Fruit fly (Drosophila melanogaster) whole organism, embryonic: ENCODE measurements around the gene CG1896.
A peak's percentile ranks its signal among the peaks of the same experiment; 100 is the strongest.

Experiments used
- Antp ChIP-seq: fragments of 200-800 bp; sonication (Bioruptor generic); optimal IDR thresholded peaks from 3 replicates; lab custom pipeline; 2016; ENCODE audit warnings: missing biosample characterization, missing genetic modification characterization
- Asciz ChIP-seq: fragments of 200-800 bp; sonication (Bioruptor generic); optimal IDR thresholded peaks from 2 replicates; lab custom pipeline; 2017; ENCODE audit warnings: missing biosample characterization, mild to moderate bottlenecking, missing genetic modification characterization, missing genetic modification reagents
- B-H2 ChIP-seq: fragments of 200-800 bp; sonication (Bioruptor generic); optimal IDR thresholded peaks from 2 replicates; lab custom pipeline; 2018; ENCODE audit warnings: missing biosample characterization, mild to moderate bottlenecking, missing genetic modification characterization
- Bgb ChIP-seq: fragments of 200-800 bp; sonication (Bioruptor generic); IDR thresholded peaks from 2 replicates; pipeline ENCODE4 v1.3.6; 2022; ENCODE audit warnings: missing biosample characterization, missing genetic modification characterization; ENCODE audit not compliant: partially characterized antibody
- CG13424 ChIP-seq: fragments of 200-800 bp; sonication (Bioruptor generic); optimal IDR thresholded peaks from 2 replicates; lab custom pipeline; 2019; ENCODE audit warnings: missing biosample characterization, mild to moderate bottlenecking, missing genetic modification characterization, moderate library complexity
- CG14710 ChIP-seq: fragments of 200-800 bp; sonication (Bioruptor generic); optimal IDR thresholded peaks from 3 replicates; lab custom pipeline; 2019; ENCODE audit warnings: missing biosample characterization, mild to moderate bottlenecking, missing genetic modification characterization, moderate library complexity
- CG15696 ChIP-seq: fragments of 200-800 bp; sonication (Bioruptor generic); optimal IDR thresholded peaks from 2 replicates; lab custom pipeline; 2019; ENCODE audit warnings: missing biosample characterization, mild to moderate bottlenecking, missing genetic modification characterization, moderate library complexity
- CG17186 ChIP-seq: fragments of 200-800 bp; sonication (Bioruptor generic); optimal IDR thresholded peaks from 3 replicates; lab custom pipeline; 2017; ENCODE audit warnings: missing biosample characterization, missing genetic modification reagents, missing genetic modification characterization
- CG17328 ChIP-seq: fragments of 200-800 bp; sonication (Bioruptor generic); IDR thresholded peaks from 2 replicates; pipeline ENCODE4 v1.3.6; 2022; ENCODE audit warnings: missing biosample characterization, missing genetic modification characterization
- CG18262 ChIP-seq: fragments of 200-800 bp; optimal IDR thresholded peaks from 3 replicates; lab custom pipeline; 2019; ENCODE audit warnings: missing biosample characterization, mild to moderate bottlenecking, missing genetic modification characterization, moderate library complexity
- CG2129 ChIP-seq: fragments of 200-800 bp; sonication (Bioruptor generic); IDR thresholded peaks from 2 replicates; pipeline ENCODE4 v1.3.6; 2022; ENCODE audit warnings: missing biosample characterization, missing genetic modification characterization; ENCODE audit not compliant: partially characterized antibody
- CG31441 ChIP-seq: fragments of 200-800 bp; sonication (Bioruptor generic); IDR thresholded peaks from 2 replicates; pipeline ENCODE4 v1.3.6; 2022; ENCODE audit warnings: missing biosample characterization, missing genetic modification characterization
- CG34422 ChIP-seq: fragments of 200-800 bp; sonication (Bioruptor generic); IDR thresholded peaks from 3 replicates; pipeline ENCODE4 v1.3.6; 2022; ENCODE audit warnings: missing biosample characterization, missing genetic modification characterization
- CG4360 ChIP-seq: fragments of 200-800 bp; sonication (Bioruptor generic); IDR thresholded peaks from 2 replicates; pipeline ENCODE4 v1.3.6; 2022; ENCODE audit warnings: missing biosample characterization, missing genetic modification characterization
- CG43689 ChIP-seq: fragments of 200-800 bp; sonication (Bioruptor generic); IDR thresholded peaks from 2 replicates; pipeline ENCODE4 v1.3.6; 2022; ENCODE audit warnings: missing biosample characterization, missing genetic modification characterization
- CG4404 ChIP-seq: fragments of 200-800 bp; sonication (Bioruptor generic); IDR thresholded peaks from 2 replicates; pipeline ENCODE4 v1.3.6; 2022; ENCODE audit warnings: missing biosample characterization, missing genetic modification characterization
- CG4854 ChIP-seq: fragments of 200-800 bp; sonication (Bioruptor generic); optimal IDR thresholded peaks from 2 replicates; lab custom pipeline; 2016; ENCODE audit warnings: missing biosample characterization, missing genetic modification characterization, inconsistent platforms
- CG5953 ChIP-seq: fragments of 200-800 bp; sonication (Bioruptor generic); IDR thresholded peaks from 2 replicates; pipeline ENCODE4 v1.3.6; 2022; ENCODE audit warnings: missing biosample characterization, missing genetic modification characterization
- CrebB ChIP-seq: fragments of 200-800 bp; sonication (Bioruptor generic); optimal IDR thresholded peaks from 3 replicates; lab custom pipeline; 2018; ENCODE audit warnings: missing biosample characterization, mild to moderate bottlenecking, missing genetic modification characterization
- HLH3B ChIP-seq: fragments of 200-800 bp; sonication (Bioruptor generic); IDR thresholded peaks from 2 replicates; pipeline ENCODE4 v1.3.6; 2022; ENCODE audit warnings: missing biosample characterization, missing genetic modification characterization
- Meics ChIP-seq: fragments of 200-800 bp; sonication (Bioruptor generic); optimal IDR thresholded peaks from 2 replicates; lab custom pipeline; 2017; ENCODE audit warnings: missing biosample characterization, mild to moderate bottlenecking, missing genetic modification characterization
- Mrtf ChIP-seq: fragments of 200-800 bp; sonication (Bioruptor generic); IDR thresholded peaks from 3 replicates; pipeline ENCODE4 v1.3.6; 2022; ENCODE audit warnings: missing biosample characterization, missing genetic modification characterization
- NfI ChIP-seq: fragments of 200-800 bp; sonication (Bioruptor generic); optimal IDR thresholded peaks from 3 replicates; lab custom pipeline; 2018; ENCODE audit warnings: missing biosample characterization, mild to moderate bottlenecking, missing genetic modification characterization, moderate library complexity
- Oaz ChIP-seq: fragments of 200-800 bp; sonication (Bioruptor generic); IDR thresholded peaks from 2 replicates; pipeline ENCODE4 v1.3.6; 2022; ENCODE audit warnings: missing biosample characterization, missing genetic modification characterization
- Poxn ChIP-seq: fragments of 200-800 bp; sonication (Bioruptor generic); IDR thresholded peaks from 2 replicates; pipeline ENCODE4 v1.3.6; 2022; ENCODE audit warnings: missing biosample characterization, missing genetic modification characterization
- Stat92E ChIP-seq, 3 experiments: fragments of >200 bp in 2 of 3; fragments of 200-800 bp in 1 of 3; sonication (Bioruptor generic) in 1 of 3; optimal IDR thresholded peaks; 2 replicates each; lab custom pipeline; 2017 to 2019; ENCODE audit warnings: missing biosample characterization in 3 of 3, missing genetic modification characterization in 3 of 3, mild to moderate bottlenecking in 1 of 3, moderate library complexity in 1 of 3
- TFAM ChIP-seq: fragments of 200-800 bp; sonication (Bioruptor generic); optimal IDR thresholded peaks from 2 replicates; lab custom pipeline; 2017; ENCODE audit warnings: missing biosample characterization, missing genetic modification characterization, inconsistent platforms
- Taf1 ChIP-seq: fragments of 200-800 bp; sonication (Bioruptor generic); IDR thresholded peaks from 2 replicates; pipeline ENCODE4 v1.3.6; 2022; ENCODE audit warnings: missing biosample characterization, missing genetic modification characterization
- az2 ChIP-seq: fragments of 200-800 bp; sonication (Bioruptor generic); optimal IDR thresholded peaks from 3 replicates; lab custom pipeline; 2016; ENCODE audit warnings: missing biosample characterization, missing genetic modification characterization
- bsh ChIP-seq, 2 experiments: fragments of 200-800 bp; sonication (Bioruptor generic); optimal IDR thresholded peaks; 2 replicates each; lab custom pipeline; 2017 to 2018; ENCODE audit warnings: mild to moderate bottlenecking in 2 of 2, missing biosample characterization in 2 of 2, missing genetic modification characterization in 2 of 2, moderate library complexity in 1 of 2
- danr ChIP-seq: fragments of 200-800 bp; sonication (Bioruptor generic); IDR thresholded peaks from 2 replicates; pipeline ENCODE4 v1.3.6; 2022; ENCODE audit warnings: missing biosample characterization, missing genetic modification characterization
- exex ChIP-seq: fragments of 200-800 bp; sonication (Bioruptor generic); optimal IDR thresholded peaks from 4 replicates; lab custom pipeline; 2018; ENCODE audit warnings: missing biosample characterization, mild to moderate bottlenecking, missing genetic modification characterization, moderate library complexity
- fd3F ChIP-seq: fragments of 200-800 bp; sonication (Bioruptor generic); optimal IDR thresholded peaks from 2 replicates; lab custom pipeline; 2018; ENCODE audit warnings: missing biosample characterization, mild to moderate bottlenecking, missing genetic modification characterization, moderate library complexity
- grau ChIP-seq: fragments of 200-800 bp; optimal IDR thresholded peaks from 3 replicates; lab custom pipeline; 2019; ENCODE audit warnings: missing biosample characterization, mild to moderate bottlenecking, missing genetic modification characterization, moderate library complexity
- ham ChIP-seq: fragments of 200-800 bp; sonication (Bioruptor generic); IDR thresholded peaks from 2 replicates; pipeline ENCODE4 v1.3.6; 2022; ENCODE audit warnings: missing biosample characterization, missing genetic modification characterization
- hkb ChIP-seq, 2 experiments: fragments of 200-800 bp in 1 of 2; fragments of >200 bp in 1 of 2; sonication (Bioruptor generic) in 1 of 2; IDR thresholded peaks in 1 of 2; optimal IDR thresholded peaks in 1 of 2; 2 replicates each; pipeline versions ENCODE4 v1.3.6 to Lab custom; 2017 to 2022; ENCODE audit warnings: missing biosample characterization in 1 of 2, missing genetic modification characterization in 1 of 2
- jing ChIP-seq: fragments of 200-800 bp; sonication (Bioruptor generic); optimal IDR thresholded peaks from 2 replicates; lab custom pipeline; 2018; ENCODE audit warnings: missing biosample characterization, mild to moderate bottlenecking, missing genetic modification characterization
- nom ChIP-seq: fragments of 200-800 bp; sonication (Bioruptor generic); optimal IDR thresholded peaks from 2 replicates; lab custom pipeline; 2017; ENCODE audit warnings: missing biosample characterization, missing genetic modification characterization, mild to moderate bottlenecking, moderate library complexity, missing genetic modification reagents
- odd ChIP-seq: fragments of 200-800 bp; sonication (Bioruptor generic); optimal IDR thresholded peaks from 2 replicates; lab custom pipeline; 2017; ENCODE audit warnings: missing biosample characterization, mild to moderate bottlenecking, missing genetic modification characterization
- repo ChIP-seq: fragments of 200-800 bp; sonication (Bioruptor generic); optimal IDR thresholded peaks from 2 replicates; lab custom pipeline; 2016; ENCODE audit warnings: missing biosample characterization, missing genetic modification characterization
- sens-2 ChIP-seq: fragments of 200-800 bp; sonication (Bioruptor generic); IDR thresholded peaks from 2 replicates; pipeline ENCODE4 v1.3.6; 2022; ENCODE audit warnings: missing biosample characterization, missing genetic modification characterization
- shn ChIP-seq: fragments of 200-800 bp; sonication (Bioruptor generic); optimal IDR thresholded peaks from 3 replicates; lab custom pipeline; 2016; ENCODE audit warnings: missing biosample characterization, missing genetic modification characterization
- so ChIP-seq: fragments of 200-800 bp; sonication (Bioruptor generic); IDR thresholded peaks from 3 replicates; pipeline ENCODE4 v1.3.6; 2022; ENCODE audit warnings: missing biosample characterization, missing genetic modification characterization
- sug ChIP-seq: fragments of 200-800 bp; optimal IDR thresholded peaks from 2 replicates; lab custom pipeline; 2019; ENCODE audit warnings: missing biosample characterization, mild to moderate bottlenecking, missing genetic modification characterization, moderate library complexity
- tin ChIP-seq: fragments of 200-800 bp; sonication (Bioruptor generic); optimal IDR thresholded peaks from 3 replicates; lab custom pipeline; 2016; ENCODE audit warnings: missing biosample characterization, missing genetic modification characterization
- twi ChIP-seq: fragments of 200-800 bp; optimal IDR thresholded peaks from 2 replicates; lab custom pipeline; 2019; ENCODE audit warnings: missing biosample characterization, mild to moderate bottlenecking, missing genetic modification characterization, moderate library complexity
- wdn ChIP-seq: fragments of 200-800 bp; sonication (Bioruptor generic); IDR thresholded peaks from 2 replicates; pipeline ENCODE4 v1.3.6; 2022; ENCODE audit warnings: missing biosample characterization, missing genetic modification characterization
- wor ChIP-seq: fragments of 200-800 bp; sonication (Bioruptor generic); IDR thresholded peaks from 2 replicates; pipeline ENCODE4 v1.3.6; 2022; ENCODE audit warnings: missing biosample characterization, missing genetic modification characterization
- zf30C ChIP-seq: fragments of 200-800 bp; sonication (Bioruptor generic); optimal IDR thresholded peaks from 3 replicates; lab custom pipeline; 2018; ENCODE audit warnings: missing biosample characterization, mild to moderate bottlenecking, missing genetic modification characterization

CG1896 gene

DNA sequence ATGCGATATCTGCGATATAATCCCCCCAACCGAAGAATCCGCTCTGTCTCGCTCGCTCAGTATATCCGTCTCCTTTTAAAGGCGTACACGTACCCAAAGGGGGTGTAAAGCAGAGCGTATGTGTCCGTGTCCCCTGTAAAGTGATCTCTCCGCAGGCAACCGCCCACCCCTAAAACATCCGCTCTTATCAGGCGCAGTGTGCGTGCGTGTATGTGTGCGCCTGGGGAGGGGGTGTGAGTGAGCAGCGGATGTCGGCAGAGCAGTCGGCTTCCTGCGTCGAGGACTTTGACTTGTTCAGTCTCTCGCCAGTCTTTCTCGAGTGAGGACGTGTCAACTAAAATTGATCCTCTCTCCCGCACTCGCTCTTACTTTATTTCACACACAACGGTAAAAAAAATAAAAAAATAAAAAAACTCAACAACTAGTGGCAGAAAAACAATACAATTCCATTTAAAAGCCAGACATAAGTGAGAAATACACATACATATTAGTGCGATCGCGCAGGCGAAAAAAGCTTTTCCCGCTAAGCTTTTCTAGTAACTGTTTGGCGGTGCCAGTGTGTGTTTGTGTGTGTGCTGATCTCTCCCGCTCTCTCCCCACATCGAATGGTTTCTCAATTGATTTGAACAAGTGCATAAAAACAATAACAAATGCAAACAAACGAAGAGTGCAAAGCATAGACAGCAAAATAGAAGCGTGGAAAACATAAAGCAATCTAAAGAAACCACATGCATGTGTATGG is 18.4 kb upstream of the CG1896 start (continued):
- TF ChIP-seq CG4854 (GFP tag; lab: Kevin White, UChicago) (no peak), CG5953 (no peak), CG14710 (tag; lab: Kevin White, UChicago) (no peak), HLH3B (GFP tag; lab: Robert Waterston, UW) (no peak), CG43689 (no peak), CG4404 (GFP tag; lab: Robert Waterston, UW) (no peak), repo (GFP tag; lab: Kevin White, UChicago) (no peak), B-H2 (GFP tag; lab: Kevin White, UChicago) (no peak), odd (GFP tag; lab: Kevin White, UChicago) (no peak), CG17186 (GFP tag; lab: Kevin White, UChicago) (no peak), shn (GFP tag; lab: Kevin White, UChicago) (no peak), nom (GFP tag; lab: Kevin White, UChicago) (peak; percentile 95), Poxn (no peak), wdn (GFP tag; lab: Robert Waterston, UW) (no peak), twi (tag; lab: Kevin White, UChicago) (peak; percentile 20), Asciz (GFP tag; lab: Kevin White, UChicago) (peak; percentile 37), Taf1 (no peak), wor (GFP tag; lab: Robert Waterston, UW) (no peak), CG18262 (tag; lab: Kevin White, UChicago) (no peak), az2 (GFP tag; lab: Kevin White, UChicago) (no peak), CG34422 (GFP tag; lab: Robert Waterston, UW) (no peak), Mrtf (GFP tag; lab: Robert Waterston, UW) (no peak), Oaz (GFP tag; lab: Robert Waterston, UW) (no peak), Antp (GFP tag; lab: Kevin White, UChicago) (no peak), danr (GFP tag; lab: Robert Waterston, UW) (no peak), sens-2 (GFP tag; lab: Robert Waterston, UW) (0 out of 2 replicates have a peak, but pooled peaks have one; percentile 33), NfI (GFP tag; lab: Kevin White, UChicago) (no peak), jing (GFP tag; lab: Kevin White, UChicago) (no peak), Bgb (GFP tag; lab: Robert Waterston, UW) (0 out of 2 replicates have a peak, but pooled peaks have one; percentile 18), fd3F (GFP tag; lab: Kevin White, UChicago) (no peak), CG31441 (GFP tag; lab: Robert Waterston, UW) (0 out of 2 replicates have a peak, but pooled peaks have one; percentile 7), CrebB (no peak), grau (tag; lab: Kevin White, UChicago) (no peak), Meics (no peak), bsh (GFP tag; optimal IDR thresholded peaks at IDR 0.05; lab: Kevin White, UChicago) (no peak), tin (no peak), CG4360 (GFP tag; lab: Robert Waterston, UW) (peak; percentile 59; the same call in 1 of the 2 replicates), TFAM (GFP tag; lab: Kevin White, UChicago) (no peak), CG15696 (tag; lab: Kevin White, UChicago) (no peak), Stat92E (GFP tag; optimal IDR thresholded peaks at IDR 0.05; lab: Kevin White, UChicago) (no peak), CG13424 (tag; lab: Kevin White, UChicago) (no peak), ham (GFP tag; lab: Robert Waterston, UW) (no peak), sug (tag; lab: Kevin White, UChicago) (no peak), so (GFP tag; lab: Robert Waterston, UW) (0 out of 3 replicates have a peak, but pooled peaks have one; percentile 29), exex (tag; lab: Kevin White, UChicago) (no peak), hkb (optimal IDR thresholded peaks at IDR 0.05; lab: Kevin White, UChicago) (no peak), hkb (GFP tag; IDR thresholded peaks at IDR 0.05; lab: Robert Waterston, UW) (no peak), CG2129 (GFP tag; lab: Robert Waterston, UW) (no peak), CG17328 (no peak), zf30C (GFP tag; lab: Kevin White, UChicago) (no peak)
